Fruit fly (Drosophila melanogaster): Measurements from ENCODE around the gene Pkc98E.
A peak's percentile ranks its signal among the peaks of the same experiment; 100 is the strongest.

DNA sequence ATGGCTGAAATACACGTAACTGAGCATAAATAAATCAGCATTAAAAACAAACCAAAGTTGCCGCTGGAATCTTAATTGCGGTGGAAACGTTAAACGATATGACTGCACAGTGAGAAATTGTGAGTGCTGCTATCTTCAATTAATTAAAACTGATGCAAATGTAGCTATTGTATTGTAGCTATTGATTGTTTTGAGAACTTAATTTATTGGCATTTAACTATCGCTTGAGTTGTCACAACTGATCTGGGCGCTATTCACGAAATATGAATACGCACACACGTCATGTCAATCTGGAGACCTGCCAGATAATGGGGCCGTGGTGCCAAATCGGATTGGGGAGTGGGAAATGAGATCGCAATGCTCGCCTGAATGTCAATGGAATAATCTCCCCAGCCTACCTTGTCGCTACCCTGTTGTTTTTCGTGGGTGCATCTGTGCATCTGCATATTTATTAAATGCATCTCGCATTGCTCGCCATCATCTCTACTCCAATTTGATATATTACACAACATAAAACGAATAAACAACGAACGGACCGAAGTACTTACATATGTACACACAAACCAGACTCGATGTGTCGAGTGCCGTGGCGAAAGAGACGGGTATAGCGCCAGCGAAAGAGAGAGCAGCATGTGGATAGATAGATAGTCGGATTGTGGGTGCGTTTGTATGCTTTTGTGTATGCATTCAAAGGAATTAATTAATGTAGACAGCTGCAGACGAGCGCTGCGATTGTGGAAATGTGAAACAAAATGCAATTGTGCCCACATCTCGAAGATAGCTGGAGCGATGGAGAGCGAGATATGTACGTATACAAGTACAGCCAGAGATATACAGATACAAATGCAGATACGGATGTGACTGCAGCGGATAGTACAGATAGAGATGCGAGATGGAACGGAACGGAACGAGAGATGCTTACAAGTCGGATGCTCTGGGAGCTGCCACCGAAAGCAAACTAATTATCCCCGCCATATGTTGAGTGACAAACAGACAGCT, 44.8 kb downstream of the Pkc98E start:
- TF ChIP-seq CG11762 (GFP tag; optimal IDR thresholded peaks at IDR 0.05; ENCODE audit: insufficient read depth) (no peak), pdm3 (GFP tag; optimal IDR thresholded peaks at IDR 0.05) (peak; percentile 44)
